Fruit fly (Drosophila melanogaster): ENCODE measurements around the gene CG8813.

CG8813 gene

DNA sequence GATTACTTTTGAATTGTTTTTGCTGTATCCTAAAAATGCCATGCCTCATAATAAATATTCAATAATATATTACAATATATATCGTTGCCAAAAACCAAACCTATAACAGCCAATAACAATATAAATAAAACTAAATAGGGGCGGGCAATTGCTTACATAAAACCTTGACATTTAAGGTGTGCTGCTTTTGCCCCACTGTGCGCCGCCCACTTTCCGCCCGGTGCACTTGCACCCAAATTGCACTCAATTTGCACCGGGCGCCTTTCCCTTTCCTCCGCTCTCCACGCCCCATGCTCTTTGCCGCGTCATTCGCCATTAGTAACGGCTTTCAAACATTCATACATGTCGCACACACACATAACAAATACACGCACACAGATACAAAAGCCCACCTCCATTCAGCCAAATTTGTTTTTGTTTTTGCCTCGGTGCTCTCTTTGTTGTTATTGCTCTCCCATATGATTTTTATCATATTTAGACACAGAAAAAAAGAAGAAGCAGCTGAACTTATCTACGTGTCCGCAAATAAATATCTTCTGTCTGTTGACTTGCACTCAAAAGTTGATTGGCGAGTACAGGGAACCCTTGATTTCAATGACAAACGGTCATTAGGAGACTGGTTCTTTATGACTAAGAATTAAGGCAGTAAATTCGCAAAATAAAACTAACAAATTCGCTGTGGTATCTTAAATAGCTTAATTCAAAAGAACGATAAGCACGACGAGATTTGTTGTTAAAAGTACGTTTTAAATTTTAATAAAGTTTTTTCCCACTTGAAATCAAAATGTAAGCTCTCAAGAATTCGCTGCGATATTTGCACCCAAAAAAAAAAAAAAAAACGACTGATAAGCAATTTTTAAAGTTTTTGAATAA lies 11.4 kb upstream of the CG8813 start (continued):
- TF ChIP-seq cwo (GFP tag; optimal IDR thresholded peaks at IDR 0.05) (peak; percentile 34), Atf-2 (GFP tag; optimal IDR thresholded peaks at IDR 0.05) (no peak), sna (GFP tag; IDR thresholded peaks at IDR 0.05; ENCODE audit: partially characterized antibody) (no peak), CG11560 (tag; IDR thresholded peaks at IDR 0.05) (no peak), her (GFP tag; optimal IDR thresholded peaks at IDR 0.05) (peak; percentile 14), CG2875 (GFP tag; optimal IDR thresholded peaks at IDR 0.05) (no peak), CG17361 (GFP tag; IDR thresholded peaks at IDR 0.05) (no peak), caup (GFP tag; optimal IDR thresholded peaks at IDR 0.05; ENCODE audit: severe bottlenecking) (no peak), NFAT (GFP tag; IDR thresholded peaks at IDR 0.05) (no peak), Max (GFP tag; optimal IDR thresholded peaks at IDR 0.05) (no peak), CG34376 (GFP tag; optimal IDR thresholded peaks at IDR 0.05) (peak; percentile 36), Dip3 (GFP tag; optimal IDR thresholded peaks at IDR 0.05) (no peak), BtbVII (GFP tag; optimal IDR thresholded peaks at IDR 0.05) (no peak), bcd (GFP tag; optimal IDR thresholded peaks at IDR 0.05) (no peak), nerfin-1 (tag; optimal IDR thresholded peaks at IDR 0.05) (no peak), p53 (GFP tag; optimal IDR thresholded peaks at IDR 0.05) (no peak), seq (GFP tag; IDR thresholded peaks at IDR 0.05) (no peak), Ravus (GFP tag; IDR thresholded peaks at IDR 0.05) (no peak), Mrtf (GFP tag; IDR thresholded peaks at IDR 0.05) (no peak), nmo (GFP tag; optimal IDR thresholded peaks at IDR 0.05) (no peak), Nf-YC (tag; optimal IDR thresholded peaks at IDR 0.05) (peak; percentile 34), hkb (optimal IDR thresholded peaks at IDR 0.05) (no peak), hkb (GFP tag; IDR thresholded peaks at IDR 0.05) (no peak), CG6654 (GFP tag; optimal IDR thresholded peaks at IDR 0.05) (no peak), Doc3 (GFP tag; IDR thresholded peaks at IDR 0.05; ENCODE audit: partially characterized antibody) (no peak), CG10209 (GFP tag; optimal IDR thresholded peaks at IDR 0.05) (peak; percentile 2), br (optimal IDR thresholded peaks at IDR 0.05) (no peak), sisA (GFP tag; IDR thresholded peaks at IDR 0.05) (no peak), CG18262 (tag; optimal IDR thresholded peaks at IDR 0.05) (peak; percentile 12), CG8944 (GFP tag; optimal IDR thresholded peaks at IDR 0.05) (no peak), lola (GFP tag; optimal IDR thresholded peaks at IDR 0.05) (no peak), Kr (GFP tag; optimal IDR thresholded peaks at IDR 0.05) (no peak), phol (tag; optimal IDR thresholded peaks at IDR 0.05) (peak; percentile 24), CG7271 (tag; optimal IDR thresholded peaks at IDR 0.05) (no peak), eyg (GFP tag; optimal IDR thresholded peaks at IDR 0.05) (no peak), Myb (GFP tag; optimal IDR thresholded peaks at IDR 0.05) (no peak), mirr (GFP tag; optimal IDR thresholded peaks at IDR 0.05) (peak; percentile 84), pfk (GFP tag; optimal IDR thresholded peaks at IDR 0.05) (no peak), jigr1 (GFP tag; IDR thresholded peaks at IDR 0.05) (no peak), CG14441 (GFP tag; IDR thresholded peaks at IDR 0.05) (0 out of 2 replicates have a peak, but pooled peaks have one; percentile 22), CG2678 (tag; optimal IDR thresholded peaks at IDR 0.05) (peak; percentile 36), CG14667 (GFP tag; IDR thresholded peaks at IDR 0.05) (no peak), al (GFP tag; IDR thresholded peaks at IDR 0.05) (no peak), dan (GFP tag; IDR thresholded peaks at IDR 0.05) (no peak), Trl (optimal IDR thresholded peaks at IDR 0.05) (peak; percentile 26 to 43), Trl (GFP tag; optimal IDR thresholded peaks at IDR 0.05) (peak; percentile 2), CG3726 (GFP tag; IDR thresholded peaks at IDR 0.05) (no peak), Tbp (GFP tag; optimal IDR thresholded peaks at IDR 0.05) (no peak), unc-4 (GFP tag; IDR thresholded peaks at IDR 0.05; ENCODE audit: partially characterized antibody) (no peak), CG8290 (GFP tag; optimal IDR thresholded peaks at IDR 0.05) (no peak), CG8290 (tag; optimal IDR thresholded peaks at IDR 0.05) (no peak)
